Fruit fly (Drosophila melanogaster): ENCODE results near the gene CG7341.

Gene CG7341

DNA sequence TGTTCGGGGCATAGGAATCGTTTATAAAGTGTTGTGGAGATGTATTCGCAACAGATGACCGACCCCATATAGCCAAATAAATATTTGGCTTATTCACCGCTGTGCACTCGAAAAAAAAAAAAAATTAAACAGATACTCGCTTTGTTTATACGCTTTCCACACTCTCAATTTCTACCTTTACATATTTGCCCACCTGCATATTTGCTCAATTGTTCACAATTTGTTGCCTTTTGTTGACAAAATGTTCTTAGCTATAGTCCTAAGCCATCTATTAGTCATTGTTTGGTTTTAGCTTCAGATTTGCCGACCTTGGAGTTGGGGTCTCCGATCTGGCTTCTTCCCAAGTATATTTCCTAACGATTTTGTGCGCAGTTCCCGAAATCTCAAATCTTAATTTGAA lies 30.2 kb downstream of the CG7341 start:
- TF ChIP-seq CG8478 (optimal IDR thresholded peaks at IDR 0.05) = no peak
- no peak for TF ChIP-seq pan (optimal IDR thresholded peaks at IDR 0.05)
- TF ChIP-seq Dll (optimal IDR thresholded peaks at IDR 0.05) = no peak
- no peak for TF ChIP-seq EcR (GFP tag; optimal IDR thresholded peaks at IDR 0.05)
- TF ChIP-seq psq (optimal IDR thresholded peaks at IDR 0.05) = no peak
- no peak for TF ChIP-seq usp (GFP tag; optimal IDR thresholded peaks at IDR 0.05)

- TF ChIP-seq CG8478 (optimal IDR thresholded peaks at IDR 0.05) = no peak
- no peak for TF ChIP-seq pan (optimal IDR thresholded peaks at IDR 0.05)
- no peak for TF ChIP-seq usp (GFP tag; optimal IDR thresholded peaks at IDR 0.05)
- no peak for TF ChIP-seq psq (optimal IDR thresholded peaks at IDR 0.05)
- TF ChIP-seq EcR (GFP tag; optimal IDR thresholded peaks at IDR 0.05) = no peak
- no peak for TF ChIP-seq Dll (optimal IDR thresholded peaks at IDR 0.05)
Measured at dm6 chr3L:18144620-18145019, 31.9 kb downstream of the CG7341 start.

dm6 chr3L:18146833-18147232 lies 34.1 kb downstream of the CG7341 start:
- TF ChIP-seq psq (optimal IDR thresholded peaks at IDR 0.05) (no peak), CG8478 (optimal IDR thresholded peaks at IDR 0.05) (no peak), EcR (GFP tag; optimal IDR thresholded peaks at IDR 0.05) (no peak), pan (optimal IDR thresholded peaks at IDR 0.05) (no peak), Dll (optimal IDR thresholded peaks at IDR 0.05) (no peak), usp (GFP tag; optimal IDR thresholded peaks at IDR 0.05) (no peak)

dm6 chr3L:18147596-18147995 lies 34.8 kb downstream of the CG7341 start:
- no peak for TF ChIP-seq CG8478 (optimal IDR thresholded peaks at IDR 0.05)
- TF ChIP-seq pan (optimal IDR thresholded peaks at IDR 0.05) = no peak
- TF ChIP-seq EcR (GFP tag; optimal IDR thresholded peaks at IDR 0.05) = no peak
- TF ChIP-seq psq (optimal IDR thresholded peaks at IDR 0.05) = no peak
- no peak for TF ChIP-seq Dll (optimal IDR thresholded peaks at IDR 0.05)
- no peak for TF ChIP-seq usp (GFP tag; optimal IDR thresholded peaks at IDR 0.05)

- no peak for TF ChIP-seq usp (GFP tag; optimal IDR thresholded peaks at IDR 0.05)
- TF ChIP-seq EcR (GFP tag; optimal IDR thresholded peaks at IDR 0.05) = no peak
- no peak for TF ChIP-seq CG8478 (optimal IDR thresholded peaks at IDR 0.05)
- TF ChIP-seq Dll (optimal IDR thresholded peaks at IDR 0.05) = no peak
- no peak for TF ChIP-seq pan (optimal IDR thresholded peaks at IDR 0.05)
- no peak for TF ChIP-seq psq (optimal IDR thresholded peaks at IDR 0.05)
Measured at dm6 chr3L:18148418-18148973, 35.7 kb downstream of the CG7341 start, which contains the start of gene CG7330. Gene CG7330, plus strand, starts transcription at chr3L:18148923.

- TF ChIP-seq usp (GFP tag; optimal IDR thresholded peaks at IDR 0.05) (no peak), Dll (optimal IDR thresholded peaks at IDR 0.05) (no peak), pan (optimal IDR thresholded peaks at IDR 0.05) (no peak), psq (optimal IDR thresholded peaks at IDR 0.05) (no peak), CG8478 (optimal IDR thresholded peaks at IDR 0.05) (no peak), EcR (GFP tag; optimal IDR thresholded peaks at IDR 0.05) (no peak)
Measured at dm6 chr3L:18154140-18154539, 41.4 kb downstream of the CG7341 start.

DNA sequence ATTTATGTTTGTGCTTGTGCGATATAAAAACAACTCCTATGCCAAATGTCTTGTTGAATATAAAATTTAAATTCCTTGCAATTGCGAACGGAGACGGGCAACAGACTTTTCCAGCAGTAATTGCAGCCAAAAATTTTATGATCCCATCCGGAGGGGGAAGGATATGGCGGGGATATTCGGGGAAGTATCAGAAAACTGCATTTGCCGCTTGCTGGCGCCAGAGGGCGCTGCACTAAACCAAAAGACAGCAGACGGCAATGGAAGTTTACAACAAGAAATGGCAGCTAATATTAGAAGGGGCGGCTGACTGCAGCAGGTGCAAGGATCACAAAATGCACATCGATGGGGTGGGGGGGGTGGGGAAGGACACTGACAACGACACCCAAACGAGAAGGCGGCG lies 48.4 kb downstream of the CG7341 start:
- TF ChIP-seq CG8478 (optimal IDR thresholded peaks at IDR 0.05) (no peak), usp (GFP tag; optimal IDR thresholded peaks at IDR 0.05) (no peak)

DNA sequence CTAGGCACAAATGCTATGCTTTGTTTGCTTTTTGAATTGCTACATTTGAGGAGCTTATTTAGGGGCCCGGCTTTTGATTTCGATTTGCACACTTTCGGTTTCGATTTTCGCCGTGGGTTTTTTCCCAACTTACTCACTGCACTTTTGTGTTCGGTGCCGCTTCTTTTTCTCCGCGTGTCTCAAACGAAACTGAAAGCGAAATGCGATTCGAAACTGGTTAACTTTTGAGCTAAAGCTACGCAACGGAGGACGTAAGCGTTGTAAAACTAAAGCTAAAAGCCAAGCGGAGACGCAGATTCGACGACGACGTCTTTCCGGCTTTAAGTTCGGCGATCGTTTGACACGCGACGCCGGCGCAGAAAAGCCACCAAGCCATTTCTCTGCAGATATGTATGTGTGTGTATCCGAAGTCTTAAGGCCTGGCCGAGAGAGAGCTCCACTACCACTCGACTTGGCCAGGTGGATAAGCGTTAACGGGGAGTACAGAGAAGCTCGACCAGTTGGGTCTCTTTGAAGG lies 49.5 kb downstream of the CG7341 start, which contains the start of gene CG13699:
CG13699 (minus strand) TSS at position 349 of the 517 bp plus-strand sequence.
- no peak for TF ChIP-seq EcR (GFP tag; optimal IDR thresholded peaks at IDR 0.05)
- TF ChIP-seq usp (GFP tag; optimal IDR thresholded peaks at IDR 0.05) = no peak
- TF ChIP-seq Dll (optimal IDR thresholded peaks at IDR 0.05) = no peak
- no peak for TF ChIP-seq pan (optimal IDR thresholded peaks at IDR 0.05)
- TF ChIP-seq psq (optimal IDR thresholded peaks at IDR 0.05) = no peak
- TF ChIP-seq CG8478 (optimal IDR thresholded peaks at IDR 0.05) = no peak

DNA sequence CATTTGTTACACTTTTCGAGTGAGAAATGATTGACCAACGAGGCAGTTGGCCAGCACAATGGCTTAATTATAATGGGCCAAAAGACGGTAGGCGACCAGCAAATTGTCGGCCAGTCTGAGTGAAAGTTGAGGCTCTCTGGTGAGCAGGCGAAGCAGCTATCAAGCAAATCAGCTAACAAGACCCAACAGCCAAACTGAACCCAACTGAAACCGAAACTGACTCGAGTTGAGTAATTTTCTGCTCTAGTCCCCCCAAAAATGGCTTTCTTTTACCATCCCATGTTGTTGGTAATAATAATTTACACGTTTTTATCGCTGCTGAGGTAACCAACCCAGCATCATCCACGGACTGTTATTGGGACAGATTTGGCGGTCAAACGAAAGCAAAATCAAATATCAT lies 50.4 kb downstream of the CG7341 start:
- no peak for TF ChIP-seq pan (optimal IDR thresholded peaks at IDR 0.05)
- TF ChIP-seq Dll (optimal IDR thresholded peaks at IDR 0.05) = no peak
- no peak for TF ChIP-seq EcR (GFP tag; optimal IDR thresholded peaks at IDR 0.05)
- TF ChIP-seq psq (optimal IDR thresholded peaks at IDR 0.05) = no peak
- TF ChIP-seq usp (GFP tag; optimal IDR thresholded peaks at IDR 0.05) = no peak
- no peak for TF ChIP-seq CG8478 (optimal IDR thresholded peaks at IDR 0.05)

dm6 chr3L:18164804-18165203 lies 52.0 kb downstream of the CG7341 start:
- TF ChIP-seq pan (optimal IDR thresholded peaks at IDR 0.05) = no peak
- no peak for TF ChIP-seq usp (GFP tag; optimal IDR thresholded peaks at IDR 0.05)
- no peak for TF ChIP-seq EcR (GFP tag; optimal IDR thresholded peaks at IDR 0.05)
- no peak for TF ChIP-seq psq (optimal IDR thresholded peaks at IDR 0.05)
- no peak for TF ChIP-seq CG8478 (optimal IDR thresholded peaks at IDR 0.05)
- no peak for TF ChIP-seq Dll (optimal IDR thresholded peaks at IDR 0.05)

dm6 chr3L:18166977-18167528 lies 54.3 kb downstream of the CG7341 start:
- TF ChIP-seq EcR (GFP tag; optimal IDR thresholded peaks at IDR 0.05) (no peak), Dll (optimal IDR thresholded peaks at IDR 0.05) (no peak), psq (optimal IDR thresholded peaks at IDR 0.05) (no peak), pan (optimal IDR thresholded peaks at IDR 0.05) (no peak), usp (GFP tag; optimal IDR thresholded peaks at IDR 0.05) (no peak), CG8478 (optimal IDR thresholded peaks at IDR 0.05) (no peak)

All from whole organism.